Fruit fly (Drosophila melanogaster) whole organism, embryonic: ENCODE data around the gene ppk20.

ENCODE experiments used
- Abd-B ChIP-seq: fragments of 200-800 bp; sonication (Bioruptor generic); optimal IDR thresholded peaks from 2 replicates; lab custom pipeline; 2018; ENCODE audit warnings: missing biosample characterization, mild to moderate bottlenecking, missing genetic modification characterization, moderate library complexity
- Ada2b ChIP-seq: fragments of 200-800 bp; sonication (Bioruptor generic); IDR thresholded peaks from 2 replicates; pipeline ENCODE4 v1.3.6; 2022; ENCODE audit warnings: missing biosample characterization, missing genetic modification characterization
- BtbVII ChIP-seq: fragments of 200-800 bp; sonication (Bioruptor generic); optimal IDR thresholded peaks from 3 replicates; lab custom pipeline; 2017; ENCODE audit warnings: missing biosample characterization, mild to moderate bottlenecking, missing genetic modification characterization
- CG10147 ChIP-seq: fragments of 200-800 bp; sonication (Bioruptor generic); optimal IDR thresholded peaks from 2 replicates; lab custom pipeline; 2019; ENCODE audit warnings: missing biosample characterization, mild to moderate bottlenecking, missing genetic modification characterization, moderate library complexity
- CG10274 ChIP-seq: fragments of 200-800 bp; sonication (Bioruptor generic); optimal IDR thresholded peaks from 3 replicates; lab custom pipeline; 2017; ENCODE audit warnings: missing biosample characterization, mild to moderate bottlenecking, missing genetic modification characterization
- CG10431 ChIP-seq: fragments of 200-800 bp; sonication (Bioruptor generic); optimal IDR thresholded peaks from 3 replicates; lab custom pipeline; 2018; ENCODE audit warnings: missing biosample characterization, mild to moderate bottlenecking, missing genetic modification characterization
- CG10654 ChIP-seq: fragments of 200-800 bp; sonication (Bioruptor generic); optimal IDR thresholded peaks from 2 replicates; lab custom pipeline; 2016; ENCODE audit warnings: missing biosample characterization, missing genetic modification characterization
- CG12236 ChIP-seq: fragments of 200-800 bp; sonication (Bioruptor generic); optimal IDR thresholded peaks from 2 replicates; lab custom pipeline; 2016; ENCODE audit warnings: missing biosample characterization, missing genetic modification characterization
- CG12659 ChIP-seq: fragments of 200-800 bp; sonication (Bioruptor generic); optimal IDR thresholded peaks from 3 replicates; lab custom pipeline; 2017; ENCODE audit warnings: mild to moderate bottlenecking, missing biosample characterization, missing genetic modification reagents, missing genetic modification characterization
- CG13624 ChIP-seq: fragments of 200-800 bp; sonication (Bioruptor generic); optimal IDR thresholded peaks from 2 replicates; lab custom pipeline; 2016; ENCODE audit warnings: missing biosample characterization, missing genetic modification characterization
- CG1832 ChIP-seq: fragments of 200-800 bp; sonication (Bioruptor generic); optimal IDR thresholded peaks from 2 replicates; lab custom pipeline; 2017; ENCODE audit warnings: missing biosample characterization, mild to moderate bottlenecking, missing genetic modification characterization, inconsistent platforms
- CG18599 ChIP-seq: fragments of 200-800 bp; sonication (Bioruptor generic); optimal IDR thresholded peaks from 3 replicates; lab custom pipeline; 2017; ENCODE audit warnings: missing biosample characterization, missing genetic modification characterization, mild to moderate bottlenecking, moderate library complexity, missing genetic modification reagents
- CG32532 ChIP-seq: fragments of 200-800 bp; sonication (Bioruptor generic); IDR thresholded peaks from 2 replicates; pipeline ENCODE4 v1.3.6; 2022; ENCODE audit warnings: missing biosample characterization, missing genetic modification characterization
- CG32772 ChIP-seq: fragments of 200-800 bp; sonication (Bioruptor generic); IDR thresholded peaks from 2 replicates; pipeline ENCODE4 v1.3.6; 2022; ENCODE audit warnings: missing biosample characterization, missing genetic modification characterization
- CG3281 ChIP-seq: fragments of 200-800 bp; sonication (Bioruptor generic); optimal IDR thresholded peaks from 3 replicates; lab custom pipeline; 2017; ENCODE audit warnings: missing biosample characterization, mild to moderate bottlenecking, missing genetic modification characterization
- CG3726 ChIP-seq: fragments of 200-800 bp; sonication (Bioruptor generic); IDR thresholded peaks from 3 replicates; pipeline ENCODE4, ENCODE4 v1.3.6; 2022; ENCODE audit warnings: missing biosample characterization, missing genetic modification characterization
- CG4282 ChIP-seq: fragments of 200-800 bp; sonication (Bioruptor generic); optimal IDR thresholded peaks from 2 replicates; lab custom pipeline; 2016; ENCODE audit warnings: missing biosample characterization, missing genetic modification characterization
- CG4617 ChIP-seq: fragments of 200-800 bp; sonication (Bioruptor generic); optimal IDR thresholded peaks from 3 replicates; lab custom pipeline; 2016; ENCODE audit warnings: missing biosample characterization, missing genetic modification characterization, borderline replicate concordance
- CG5953 ChIP-seq: fragments of 200-800 bp; sonication (Bioruptor generic); IDR thresholded peaks from 2 replicates; pipeline ENCODE4 v1.3.6; 2022; ENCODE audit warnings: missing biosample characterization, missing genetic modification characterization
- CG6765 ChIP-seq: fragments of 200-800 bp; sonication (Bioruptor generic); optimal IDR thresholded peaks from 3 replicates; lab custom pipeline; 2017; ENCODE audit warnings: missing biosample characterization, mild to moderate bottlenecking, missing genetic modification characterization
- CG6813 ChIP-seq: fragments of 200-800 bp; sonication (Bioruptor generic); optimal IDR thresholded peaks from 2 replicates; lab custom pipeline; 2017; ENCODE audit warnings: missing biosample characterization, missing genetic modification characterization, mild to moderate bottlenecking, moderate library complexity, missing genetic modification reagents
- CTCF ChIP-seq: fragments of 200-800 bp; sonication (Bioruptor generic); optimal IDR thresholded peaks from 2 replicates; lab custom pipeline; 2017; ENCODE audit warnings: missing biosample characterization, mild to moderate bottlenecking, missing genetic modification characterization, moderate library complexity
- CkIIα-i1 ChIP-seq: fragments of 200-800 bp; sonication (Bioruptor generic); IDR thresholded peaks from 2 replicates; pipeline ENCODE4 v1.3.6; 2022; ENCODE audit warnings: missing biosample characterization, missing genetic modification characterization
- ERR ChIP-seq: fragments of 200-800 bp; sonication (Bioruptor generic); optimal IDR thresholded peaks from 2 replicates; lab custom pipeline; 2016; ENCODE audit warnings: missing biosample characterization, missing genetic modification characterization
- GATAe ChIP-seq: fragments of 200-800 bp; sonication (Bioruptor generic); conservative IDR thresholded peaks from 2 replicates; pipeline ENCODE4 v1.3.6; 2022; ENCODE audit warnings: missing biosample characterization, missing genetic modification characterization
- Gug ChIP-seq: fragments of 200-800 bp; sonication (Bioruptor generic); IDR thresholded peaks from 4 replicates; pipeline ENCODE4 v1.3.6; 2022; ENCODE audit warnings: missing biosample characterization, missing genetic modification characterization
- HLH4C ChIP-seq: fragments of 200-800 bp; sonication (Bioruptor generic); IDR thresholded peaks from 3 replicates; pipeline ENCODE4 v1.3.6; 2022; ENCODE audit warnings: missing biosample characterization, missing genetic modification characterization; ENCODE audit not compliant: partially characterized antibody
- Hand ChIP-seq: fragments of 200-800 bp; sonication (Bioruptor generic); optimal IDR thresholded peaks from 2 replicates; lab custom pipeline; 2017; ENCODE audit warnings: mild to moderate bottlenecking, missing biosample characterization, missing genetic modification reagents, missing genetic modification characterization
- Hey ChIP-seq: fragments of 200-800 bp; sonication (Bioruptor generic); optimal IDR thresholded peaks from 3 replicates; lab custom pipeline; 2018; ENCODE audit warnings: missing biosample characterization, mild to moderate bottlenecking, missing genetic modification characterization
- Hr39 ChIP-seq: fragments of >200 bp; optimal IDR thresholded peaks from 2 replicates; lab custom pipeline; 2017
- Mrtf ChIP-seq: fragments of 200-800 bp; sonication (Bioruptor generic); IDR thresholded peaks from 3 replicates; pipeline ENCODE4 v1.3.6; 2022; ENCODE audit warnings: missing biosample characterization, missing genetic modification characterization
- Nf-YB ChIP-seq: fragments of 200-800 bp; sonication (Bioruptor generic); optimal IDR thresholded peaks from 3 replicates; lab custom pipeline; 2019; ENCODE audit warnings: missing biosample characterization, mild to moderate bottlenecking, missing genetic modification characterization, moderate library complexity
- Opbp ChIP-seq: fragments of 200-800 bp; sonication (Bioruptor generic); IDR thresholded peaks from 3 replicates; pipeline ENCODE4 v1.3.6; 2022; ENCODE audit warnings: missing biosample characterization, missing genetic modification characterization; ENCODE audit not compliant: partially characterized antibody
- Pdp1 ChIP-seq, 2 experiments: fragments of 200-800 bp; sonication (Bioruptor generic); optimal IDR thresholded peaks; 3 replicates each; lab custom pipeline; 2016; ENCODE audit warnings: missing biosample characterization in 2 of 2, missing genetic modification characterization in 2 of 2, mild to moderate bottlenecking in 1 of 2, moderate library complexity in 1 of 2
- Vsx1 ChIP-seq: fragments of 200-800 bp; sonication (Bioruptor generic); optimal IDR thresholded peaks from 2 replicates; lab custom pipeline; 2017; ENCODE audit warnings: missing biosample characterization, mild to moderate bottlenecking, missing genetic modification characterization, missing genetic modification reagents
- ara ChIP-seq: fragments of 200-800 bp; sonication (Bioruptor generic); IDR thresholded peaks from 2 replicates; pipeline ENCODE4 v1.3.6; 2022; ENCODE audit warnings: missing biosample characterization, missing genetic modification characterization
- crol ChIP-seq: fragments of 200-800 bp; sonication (Bioruptor generic); IDR thresholded peaks from 2 replicates; pipeline ENCODE4 v1.3.6; 2022; ENCODE audit warnings: missing biosample characterization, missing genetic modification characterization
- en ChIP-seq: fragments of 200-800 bp; sonication (Bioruptor generic); optimal IDR thresholded peaks from 2 replicates; lab custom pipeline; 2016; ENCODE audit warnings: missing biosample characterization, missing genetic modification characterization
- gcm2 ChIP-seq: fragments of 200-800 bp; sonication (Bioruptor generic); optimal IDR thresholded peaks from 2 replicates; lab custom pipeline; 2016; ENCODE audit warnings: missing biosample characterization, missing genetic modification characterization
- gro ChIP-seq: fragments of 200-800 bp; sonication (Bioruptor generic); optimal IDR thresholded peaks from 2 replicates; lab custom pipeline; 2016; ENCODE audit warnings: missing biosample characterization, missing genetic modification characterization
- maf-S ChIP-seq: fragments of 200-800 bp; sonication (Bioruptor generic); optimal IDR thresholded peaks from 2 replicates; lab custom pipeline; 2016; ENCODE audit warnings: missing biosample characterization, missing genetic modification characterization
- pho ChIP-seq: fragments of 200-800 bp; sonication (Bioruptor generic); optimal IDR thresholded peaks from 2 replicates; lab custom pipeline; 2016; ENCODE audit warnings: missing biosample characterization, missing genetic modification characterization
- pzg ChIP-seq: fragments of 200-800 bp; sonication (Bioruptor generic); optimal IDR thresholded peaks from 3 replicates; lab custom pipeline; 2018; ENCODE audit warnings: missing biosample characterization, mild to moderate bottlenecking, missing genetic modification characterization, moderate library complexity
- sim ChIP-seq: fragments of 200-800 bp; sonication (Bioruptor generic); IDR thresholded peaks from 2 replicates; pipeline ENCODE4 v1.3.6; 2022; ENCODE audit warnings: missing biosample characterization, missing genetic modification characterization
- slou ChIP-seq: fragments of 200-800 bp; sonication (Bioruptor generic); optimal IDR thresholded peaks from 3 replicates; lab custom pipeline; 2016; ENCODE audit warnings: missing biosample characterization, missing genetic modification characterization
- stc ChIP-seq: fragments of 200-800 bp; sonication (Bioruptor generic); IDR thresholded peaks from 2 replicates; pipeline ENCODE4 v1.3.6; 2022; ENCODE audit warnings: missing biosample characterization, missing genetic modification characterization
- tgo ChIP-seq: fragments of 200-800 bp; sonication (Bioruptor generic); IDR thresholded peaks from 3 replicates; pipeline ENCODE4 v1.3.6; 2022; ENCODE audit warnings: missing biosample characterization, missing genetic modification characterization
- tin ChIP-seq: fragments of 200-800 bp; sonication (Bioruptor generic); optimal IDR thresholded peaks from 3 replicates; lab custom pipeline; 2016; ENCODE audit warnings: missing biosample characterization, missing genetic modification characterization
- tna ChIP-seq: fragments of 200-800 bp; sonication (Bioruptor generic); IDR thresholded peaks from 2 replicates; pipeline ENCODE4 v1.3.6; 2022; ENCODE audit warnings: missing biosample characterization, missing genetic modification characterization; ENCODE audit not compliant: partially characterized antibody
- trh ChIP-seq: fragments of 200-800 bp; sonication (Bioruptor generic); optimal IDR thresholded peaks from 2 replicates; lab custom pipeline; 2016; ENCODE audit warnings: missing biosample characterization, missing genetic modification characterization
- ttk ChIP-seq: fragments of 200-800 bp; sonication (Bioruptor generic); IDR thresholded peaks from 2 replicates; pipeline ENCODE4 v2.1.2; 2022; ENCODE audit warnings: missing biosample characterization, missing genetic modification characterization
- wor ChIP-seq: fragments of 200-800 bp; sonication (Bioruptor generic); IDR thresholded peaks from 2 replicates; pipeline ENCODE4 v1.3.6; 2022; ENCODE audit warnings: missing biosample characterization, missing genetic modification characterization

Gene ppk20

dm6 chr3R:29675333-29675732 is 6.7 kb upstream of the ppk20 start, which contains the start of the genes Bub3 and Cap-D2 (continued):
- TF ChIP-seq Nf-YB (GFP tag; lab: Kevin White, UChicago) (peak; percentile 41), trh (GFP tag; lab: Kevin White, UChicago) (no peak), HLH4C (GFP tag; lab: Robert Waterston, UW) (peak; percentile 86), CG10147 (GFP tag; lab: Kevin White, UChicago) (no peak), CG6813 (GFP tag; lab: Kevin White, UChicago) (no peak), CG13624 (GFP tag; lab: Kevin White, UChicago) (peak; percentile 82), GATAe (GFP tag; lab: Robert Waterston, UW) (no peak), wor (peak; percentile 64), CkIIα-i1 (GFP tag; lab: Robert Waterston, UW) (no peak), Hey (no peak), Mrtf (GFP tag; lab: Robert Waterston, UW) (no peak), tna (GFP tag; lab: Robert Waterston, UW) (peak; percentile 67; the same call in 1 of the 2 replicates), tin (GFP tag; lab: Kevin White, UChicago) (peak; percentile 81), CG12659 (peak; percentile 71), CG6765 (GFP tag; lab: Kevin White, UChicago) (peak; percentile 7), CG3281 (GFP tag; lab: Kevin White, UChicago) (no peak), ara (GFP tag; lab: Robert Waterston, UW) (no peak), CG10431 (GFP tag; lab: Kevin White, UChicago) (no peak), Pdp1 (GFP tag; optimal IDR thresholded peaks at IDR 0.05; lab: Kevin White, UChicago) (peak; percentile 69 to 70), CG10274 (GFP tag; lab: Kevin White, UChicago) (no peak), ttk (GFP tag; lab: Robert Waterston, UW) (no peak), CG1832 (GFP tag; lab: Kevin White, UChicago) (no peak), Vsx1 (GFP tag; lab: Kevin White, UChicago) (no peak), CG4617 (peak; percentile 71), gcm2 (peak; percentile 38), Hr39 (lab: Kevin White, UChicago) (no peak), slou (GFP tag; lab: Kevin White, UChicago) (no peak), CG12236 (GFP tag; lab: Kevin White, UChicago) (peak; percentile 38), Opbp (GFP tag; lab: Robert Waterston, UW) (peak; percentile 88), crol (GFP tag; lab: Robert Waterston, UW) (no peak), BtbVII (GFP tag; lab: Kevin White, UChicago) (no peak), CG10654 (GFP tag; lab: Kevin White, UChicago) (peak; percentile 73), CG32532 (GFP tag; lab: Robert Waterston, UW) (peak; percentile 67), sim (GFP tag; lab: Robert Waterston, UW) (no peak), gro (GFP tag; lab: Kevin White, UChicago) (no peak), CG5953 (GFP tag; lab: Robert Waterston, UW) (no peak), en (GFP tag; lab: Kevin White, UChicago) (peak; percentile 50), Gug (GFP tag; lab: Robert Waterston, UW) (peak; percentile 63; the same call in 3 of the 4 replicates), Abd-B (GFP tag; lab: Kevin White, UChicago) (peak; percentile 69), tgo (GFP tag; lab: Robert Waterston, UW) (peak; percentile 57; the same call in 2 of the 3 replicates), CTCF (GFP tag; lab: Kevin White, UChicago) (no peak), Hand (GFP tag; lab: Kevin White, UChicago) (peak; percentile 22), CG3726 (GFP tag; lab: Robert Waterston, UW) (no peak), Ada2b (GFP tag; lab: Robert Waterston, UW) (peak; percentile 72), CG4282 (no peak), ERR (GFP tag; lab: Kevin White, UChicago) (peak; percentile 41), stc (GFP tag; lab: Robert Waterston, UW) (peak; percentile 27; the same call in 1 of the 2 replicates), pzg (GFP tag; lab: Kevin White, UChicago) (peak; percentile 53), CG18599 (GFP tag; lab: Kevin White, UChicago) (peak; percentile 60), maf-S (GFP tag; lab: Kevin White, UChicago) (peak; percentile 60), CG32772 (GFP tag; lab: Robert Waterston, UW) (peak; percentile 57; the same call in 1 of the 2 replicates), pho (peak; percentile 77)
